Worm (Caenorhabditis elegans): ENCODE results near the gene bcmo-1.

DNA sequence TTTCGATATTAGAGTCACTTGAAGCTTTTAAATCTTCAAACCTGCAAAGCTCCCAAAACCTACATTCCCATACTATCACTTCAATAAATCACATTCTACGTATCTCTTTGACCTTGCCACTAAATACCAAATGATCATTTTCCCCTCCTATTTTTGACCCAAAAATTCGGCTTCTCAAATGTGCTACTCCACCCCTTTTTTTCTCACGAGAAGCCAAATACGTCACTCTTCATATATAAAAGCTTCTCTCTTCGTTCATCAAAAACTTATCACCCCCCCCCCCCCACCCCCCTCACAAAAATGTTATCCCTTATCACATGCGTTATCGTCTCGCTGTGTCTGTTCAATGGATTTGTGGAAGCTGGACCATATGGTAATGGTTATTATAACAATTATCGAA lies 3.7 kb upstream of the bcmo-1 start, which contains the start of gene Y46G5A.38:
- TF ChIP-seq nhr-28 (tag; optimal IDR thresholded peaks at IDR 0.05) (no peak), nhr-237 (tag; optimal IDR thresholded peaks at IDR 0.05) (no peak), ztf-11 (tag; optimal IDR thresholded peaks at IDR 0.05) (no peak), nhr-67 (tag; optimal IDR thresholded peaks at IDR 0.05) (no peak), ZK546.5 (tag; optimal IDR thresholded peaks at IDR 0.05) (no peak), nhr-11 (tag; optimal IDR thresholded peaks at IDR 0.05) (no peak), nhr-25 (tag; optimal IDR thresholded peaks at IDR 0.05) (no peak), nfya-1 (tag; optimal IDR thresholded peaks at IDR 0.05; ENCODE audit: insufficient read depth) (no peak), snpc-4 (tag; optimal IDR thresholded peaks at IDR 0.05) (no peak), fos-1 (tag; optimal IDR thresholded peaks at IDR 0.05) (no peak), aly-2 (tag; optimal IDR thresholded peaks at IDR 0.05) (no peak), zag-1 (tag; optimal IDR thresholded peaks at IDR 0.05) (no peak)

All from whole organism, L3 larva.